Worm (Caenorhabditis elegans) whole organism, late embryonic: ENCODE results near the gene T25F10.4.

Source experiments
- ceh-30 ChIP-seq: fragments of 150-350 bp; optimal IDR thresholded peaks from 2 replicates; lab custom pipeline; 2014; ENCODE audit warnings: missing biosample characterization, missing genetic modification characterization
- nfya-1 ChIP-seq: sonication (generic microtip); optimal IDR thresholded peaks from 2 replicates; lab custom pipeline; 2017; ENCODE audit warnings: missing genetic modification characterization, mild to moderate bottlenecking, missing compliant biosample characterization, antibody characterized with exemption, moderate library complexity
- rnt-1 ChIP-seq: sonication (generic microtip); optimal IDR thresholded peaks from 2 replicates; lab custom pipeline; 2016; ENCODE audit warnings: missing genetic modification characterization, missing compliant biosample characterization
- ztf-16 ChIP-seq: sonication (generic microtip); optimal IDR thresholded peaks from 2 replicates; lab custom pipeline; 2017; ENCODE audit warnings: missing genetic modification characterization, missing compliant biosample characterization

T25F10.4 gene

DNA sequence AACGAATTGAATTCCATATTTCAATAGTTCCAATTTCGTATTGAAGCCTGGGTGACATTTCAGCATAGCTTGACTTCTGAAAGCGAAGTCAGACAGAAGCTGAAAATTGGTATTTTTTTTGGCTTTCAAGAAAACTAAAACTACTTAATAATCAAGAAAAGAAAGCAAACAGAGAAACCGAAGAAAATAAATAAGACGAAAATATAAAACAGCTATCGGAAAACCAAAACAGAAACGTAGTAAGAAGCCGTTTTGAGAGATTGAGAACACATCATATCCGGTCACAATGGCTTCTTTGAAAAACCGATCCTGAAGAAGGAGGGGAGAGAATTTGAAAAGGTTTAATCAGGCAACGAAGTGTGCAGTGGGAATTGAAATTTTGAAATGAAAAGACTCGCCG, 44.0 kb downstream of the T25F10.4 start, which contains the start of gene srg-30:
Gene srg-30, minus strand, starts transcription at position 101 of the 400 bp plus-strand sequence.
- TF ChIP-seq ztf-16 (tag; lab: Kevin White, UChicago) (no peak), rnt-1 (no peak)

DNA sequence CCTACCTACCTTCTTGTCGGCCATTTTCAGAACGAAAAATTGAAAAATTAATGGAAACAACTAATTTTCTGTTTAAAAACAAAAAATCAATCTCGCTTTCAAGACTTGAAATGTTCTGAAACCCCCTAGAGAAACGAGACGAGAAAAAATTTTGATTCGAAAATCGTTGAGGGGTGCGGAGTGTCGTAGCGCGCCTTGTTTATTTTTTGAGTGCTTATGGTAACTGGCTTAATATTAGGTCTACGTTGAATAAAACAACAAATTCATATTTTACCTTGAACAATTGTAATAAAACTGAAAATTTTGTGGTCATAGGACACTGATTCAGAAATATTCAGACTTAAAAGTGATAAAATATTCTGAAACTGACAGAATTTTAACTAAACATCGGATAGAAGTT, 51.8 kb downstream of the T25F10.4 start, which contains the start of gene sna-1:
Gene sna-1, minus strand, starts transcription at position 218 of the 400 bp plus-strand sequence.
- no peak for TF ChIP-seq ceh-30 (tag; lab: Kevin White, UChicago)
- TF ChIP-seq nfya-1 (tag; lab: Kevin White, UChicago), result peak; percentile 15
